Worm (Caenorhabditis elegans) whole organism, mixed stage, embryonic: ENCODE data around the gene coa-3.

ENCODE experiments used
- blmp-1 ChIP-seq: fragments of 150-350 bp; optimal IDR thresholded peaks from 2 replicates; lab custom pipeline; 2014; ENCODE audit warnings: missing biosample characterization, missing genetic modification characterization
- elt-3 ChIP-seq: fragments of 150-350 bp; optimal IDR thresholded peaks from 2 replicates; lab custom pipeline; 2014; ENCODE audit warnings: missing biosample characterization, missing genetic modification characterization
- lin-13 ChIP-seq: fragments of 150-350 bp; optimal IDR thresholded peaks from 2 replicates; lab custom pipeline; 2014; ENCODE audit warnings: missing biosample characterization, missing genetic modification characterization
- lin-32 ChIP-seq: fragments of 200-800 bp; sonication (Bioruptor generic); optimal IDR thresholded peaks from 2 replicates; lab custom pipeline; 2018; ENCODE audit warnings: mild to moderate bottlenecking, missing genetic modification characterization, missing compliant biosample characterization
- mep-1 ChIP-seq: fragments of 150-350 bp; optimal IDR thresholded peaks from 2 replicates; lab custom pipeline; 2017; ENCODE audit warnings: missing biosample characterization, missing genetic modification reagents, missing genetic modification characterization, inconsistent platforms
- mls-2 ChIP-seq: sonication (generic microtip); optimal IDR thresholded peaks from 2 replicates; lab custom pipeline; 2016; ENCODE audit warnings: mild to moderate bottlenecking, missing genetic modification characterization, moderate library complexity, missing compliant biosample characterization
- nhr-237 ChIP-seq: fragments of 150-350 bp; optimal IDR thresholded peaks from 2 replicates; lab custom pipeline; 2014; ENCODE audit warnings: missing biosample characterization, missing genetic modification characterization
- unc-39 ChIP-seq: fragments of 150-350 bp; optimal IDR thresholded peaks from 2 replicates; lab custom pipeline; 2014; ENCODE audit warnings: missing biosample characterization, missing genetic modification characterization

DNA sequence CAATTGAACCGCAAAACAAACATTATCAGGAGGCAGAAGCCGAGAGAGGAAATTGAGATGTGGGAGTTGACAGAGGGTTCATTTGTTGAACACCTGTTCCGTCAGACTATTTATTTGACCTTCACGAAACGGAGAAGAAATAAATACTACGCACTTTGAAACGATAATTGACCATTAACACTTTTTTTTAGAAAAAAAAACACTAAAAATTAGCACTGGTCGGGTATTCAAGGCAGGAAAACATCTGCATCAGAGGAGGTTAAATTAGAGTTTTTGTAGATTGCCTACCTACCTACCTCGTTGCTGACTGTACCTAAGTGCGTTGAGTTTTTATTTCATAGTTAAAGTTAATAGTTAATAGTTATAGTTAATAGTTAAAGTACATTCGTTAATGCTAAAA, 47.6 kb upstream of the coa-3 start:
- TF ChIP-seq unc-39 (tag; lab: Kevin White, UChicago) (no peak), elt-3 (no peak), blmp-1 (tag; lab: Kevin White, UChicago) (no peak), lin-32 (GFP tag; lab: Kevin White, UChicago) (no peak), mls-2 (no peak), lin-13 (tag; lab: Kevin White, UChicago) (no peak), mep-1 (tag; lab: Kevin White, UChicago) (no peak), nhr-237 (no peak)
